Worm (Caenorhabditis elegans): ENCODE results near the gene F45H10.5.

DNA sequence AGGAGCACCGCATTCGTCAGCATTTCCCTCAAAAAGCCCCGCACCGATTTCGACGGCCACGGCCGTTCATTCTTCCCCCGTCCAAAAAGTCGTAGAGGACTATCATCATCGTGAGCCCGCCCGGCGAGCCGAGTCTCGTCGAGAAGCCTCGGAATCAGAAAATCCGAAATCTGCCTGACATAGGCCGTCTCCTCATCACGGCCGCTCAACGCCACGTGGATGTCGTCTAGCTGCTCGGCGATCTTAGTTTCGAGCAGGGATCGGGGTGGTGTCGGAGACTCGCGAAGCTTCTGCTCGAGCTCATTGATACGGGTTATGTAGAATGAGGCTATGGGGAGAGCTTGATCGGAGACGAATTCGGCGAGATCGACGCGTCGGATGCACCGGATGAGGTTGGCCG lies 27.5 kb downstream of the F45H10.5 start:
- TF ChIP-seq unc-62 (GFP tag; optimal IDR thresholded peaks at IDR 0.05) (no peak), lin-32 (GFP tag; optimal IDR thresholded peaks at IDR 0.05) (no peak), lin-13 (tag; optimal IDR thresholded peaks at IDR 0.05) (no peak), ces-1 (GFP tag; optimal IDR thresholded peaks at IDR 0.05) (no peak), unc-120 (tag; optimal IDR thresholded peaks at IDR 0.05; ENCODE audit: poor library complexity, severe bottlenecking) (no peak), blmp-1 (tag; optimal IDR thresholded peaks at IDR 0.05) (no peak), snpc-4 (tag; optimal IDR thresholded peaks at IDR 0.05) (no peak), ceh-39 (tag; optimal IDR thresholded peaks at IDR 0.05) (no peak), elt-1 (tag; optimal IDR thresholded peaks at IDR 0.05; ENCODE audit: borderline replicate concordance, insufficient read depth) (no peak), lsy-2 (tag; optimal IDR thresholded peaks at IDR 0.05) (no peak)
